Fruit fly (Drosophila melanogaster) ovary, adult (tissue): Measurements from ENCODE around the gene CG10959.

Experiments used
- CG17801 ChIP-seq: fragments of 200-800 bp; optimal IDR thresholded peaks from 2 replicates; lab custom pipeline; 2019; ENCODE audit warnings: missing biosample characterization, mild to moderate bottlenecking, missing genetic modification characterization, moderate library complexity; ENCODE audit not compliant: partially characterized antibody

CG10959 gene

DNA sequence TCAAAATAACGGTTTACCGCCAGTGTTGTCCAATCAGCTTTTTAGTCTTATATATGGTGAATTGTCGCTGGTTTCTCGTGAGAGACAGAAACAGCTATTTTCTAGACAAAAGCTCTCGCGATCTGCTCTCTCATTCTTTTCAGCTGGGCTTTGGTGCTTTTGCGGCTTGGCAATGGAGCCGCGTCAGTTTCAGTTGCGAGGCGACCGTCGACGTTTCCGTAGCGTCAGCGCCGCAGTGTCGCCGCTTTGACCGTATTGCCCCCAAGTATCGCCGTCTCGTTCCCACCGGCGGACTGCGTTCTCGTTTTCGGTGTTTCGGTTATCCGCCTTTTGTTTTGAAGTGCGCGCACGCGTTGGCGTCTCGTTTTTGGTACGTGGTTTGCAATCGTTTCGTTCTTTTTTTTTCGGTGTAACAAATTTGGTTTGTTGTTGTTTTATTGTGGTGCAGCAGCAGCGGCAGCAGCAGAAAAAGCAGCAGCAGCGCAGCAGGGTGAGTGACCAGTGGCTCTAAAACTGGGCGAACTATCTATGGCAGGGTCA, 44.5 kb downstream of the CG10959 start:
- TF ChIP-seq CG17801 (GFP tag; lab: Kevin White, UChicago), result peak; percentile 83

DNA sequence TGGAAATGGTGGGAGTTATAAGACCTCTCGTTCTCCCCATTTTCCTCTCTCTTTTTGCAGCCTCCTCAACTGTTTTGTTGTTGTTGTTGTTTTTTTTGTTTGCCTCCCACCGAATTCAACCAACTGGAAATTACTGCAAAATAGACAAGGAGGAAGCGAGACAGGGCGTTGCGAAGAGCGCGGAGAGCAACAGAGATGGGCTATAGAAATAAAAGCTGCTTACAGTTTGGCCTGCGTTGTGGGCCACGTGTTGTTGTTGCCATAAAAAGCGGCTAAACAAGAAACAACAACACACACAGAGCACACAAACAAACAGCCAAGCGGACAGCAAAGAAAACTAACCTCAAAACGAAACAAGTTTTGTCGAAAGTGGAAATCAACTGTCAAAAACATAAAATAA, 46.0 kb downstream of the CG10959 start:
- TF ChIP-seq CG17801 (GFP tag; lab: Kevin White, UChicago), result no peak

DNA sequence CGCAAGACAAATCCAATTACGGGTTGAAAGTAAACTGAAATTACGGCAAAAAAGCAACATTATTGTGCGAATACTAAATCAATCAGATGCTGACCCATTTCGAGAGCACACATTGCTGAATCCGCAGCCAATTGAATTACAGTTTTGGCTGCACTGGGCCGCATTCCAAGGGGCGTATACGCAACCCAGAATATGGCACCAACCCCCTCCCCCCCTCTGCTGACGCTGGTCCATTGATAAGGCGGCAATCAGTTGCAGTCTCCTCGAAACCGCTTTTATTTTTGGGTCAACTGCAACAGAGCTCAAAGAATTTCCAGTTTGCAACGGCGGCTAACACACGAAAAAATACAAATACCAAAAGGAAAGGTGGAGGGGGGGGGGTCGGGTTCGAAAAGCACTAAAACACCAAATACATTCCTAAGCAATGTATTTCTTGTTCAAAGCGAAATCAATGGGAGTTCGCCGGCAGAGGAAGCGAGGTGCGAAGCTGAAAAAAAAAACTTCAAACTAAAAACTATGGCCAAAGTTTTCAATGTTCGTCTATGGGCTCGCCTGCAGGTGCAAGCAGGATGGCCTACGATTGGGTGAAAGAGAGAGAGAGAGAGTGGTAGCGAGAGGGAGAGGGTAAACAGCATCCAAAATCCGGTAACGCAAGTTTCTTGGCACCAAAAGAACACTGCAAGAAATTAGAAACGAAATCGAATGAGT, 47.0 kb downstream of the CG10959 start:
- TF ChIP-seq CG17801 (GFP tag; lab: Kevin White, UChicago), result no peak

- TF ChIP-seq CG17801 (GFP tag; lab: Kevin White, UChicago), result no peak
Observed at dm6 chrX:8196157-8196526, 47.6 kb downstream of the CG10959 start.

dm6 chrX:8196598-8197228, 48.1 kb downstream of the CG10959 start:
- TF ChIP-seq CG17801 (GFP tag; lab: Kevin White, UChicago), result no peak

- TF ChIP-seq CG17801 (GFP tag; lab: Kevin White, UChicago), result no peak
Observed at dm6 chrX:8198935-8199580, 50.5 kb downstream of the CG10959 start.
